Worm (Caenorhabditis elegans) whole organism, early embryonic: ENCODE data around the gene ZC239.6.
"Not testable (repeated sequence)": the region's sequence is repeated elsewhere in the genome, so short reads cannot be mapped to it uniquely, and the experiment has no call there.

Source experiments
- B0310.2 ChIP-seq: sonication (generic microtip); optimal IDR thresholded peaks from 2 replicates; lab custom pipeline; 2016; ENCODE audit warnings: mild to moderate bottlenecking, missing genetic modification characterization, missing compliant biosample characterization
- F13C5.2 ChIP-seq: sonication (generic microtip); optimal IDR thresholded peaks from 2 replicates; lab custom pipeline; 2017; ENCODE audit warnings: mild to moderate bottlenecking, missing genetic modification characterization, inconsistent platforms, missing compliant biosample characterization
- aly-1 ChIP-seq: sonication (generic microtip); optimal IDR thresholded peaks from 2 replicates; lab custom pipeline; 2016; ENCODE audit warnings: missing genetic modification characterization, missing compliant biosample characterization
- ama-1 ChIP-seq: fragments of 150-350 bp; optimal IDR thresholded peaks from 2 replicates; lab custom pipeline; 2014
- ceh-13 ChIP-seq: fragments of 200-800 bp; sonication (Bioruptor generic); optimal IDR thresholded peaks from 2 replicates; lab custom pipeline; 2018; ENCODE audit warnings: mild to moderate bottlenecking, missing genetic modification characterization, missing compliant biosample characterization
- ceh-36 ChIP-seq: sonication (generic microtip); optimal IDR thresholded peaks from 2 replicates; lab custom pipeline; 2016; ENCODE audit warnings: missing genetic modification characterization, inconsistent platforms, missing compliant biosample characterization
- ets-7 ChIP-seq: sonication (generic microtip); optimal IDR thresholded peaks from 2 replicates; lab custom pipeline; 2016; ENCODE audit warnings: missing genotype, missing genetic modification characterization, missing compliant biosample characterization
- flt-1 ChIP-seq: fragments of 200-800 bp; sonication (Bioruptor generic); IDR thresholded peaks from 2 replicates; pipeline ENCODE4 v1.3.6; 2022; ENCODE audit warnings: missing genetic modification characterization, missing compliant biosample characterization
- hmbx-1 ChIP-seq: sonication (generic microtip); optimal IDR thresholded peaks from 2 replicates; lab custom pipeline; 2016; ENCODE audit warnings: mild to moderate bottlenecking, missing genetic modification characterization, missing compliant biosample characterization
- hmg-4 ChIP-seq: fragments of 200-800 bp; sonication (Bioruptor generic); optimal IDR thresholded peaks from 2 replicates; lab custom pipeline; 2018; ENCODE audit warnings: mild to moderate bottlenecking, missing genetic modification characterization, missing compliant biosample characterization
- hnd-1 ChIP-seq: sonication (generic microtip); optimal IDR thresholded peaks from 2 replicates; lab custom pipeline; 2016; ENCODE audit warnings: missing genetic modification characterization, missing compliant biosample characterization
- pes-1 ChIP-seq: fragments of 200-800 bp; sonication (Bioruptor generic); IDR thresholded peaks from 2 replicates; pipeline ENCODE4 v1.3.6; 2022; ENCODE audit warnings: missing genetic modification reagents, missing genetic modification characterization, missing compliant biosample characterization
- scrt-1 ChIP-seq: fragments of 200-800 bp; sonication (Bioruptor generic); IDR thresholded peaks from 2 replicates; pipeline ENCODE4 v1.3.6; 2022; ENCODE audit warnings: missing genetic modification characterization, missing compliant biosample characterization
- sea-1 ChIP-seq: fragments of 200-800 bp; sonication (Bioruptor generic); conservative IDR thresholded peaks from 2 replicates; pipeline ENCODE4 v1.3.6; 2022; ENCODE audit warnings: missing genetic modification characterization, missing compliant biosample characterization
- tbx-11 ChIP-seq: fragments of 200-800 bp; sonication (Bioruptor generic); IDR thresholded peaks from 2 replicates; pipeline ENCODE4 v1.3.6; 2022; ENCODE audit warnings: missing genetic modification characterization, missing compliant biosample characterization
- tbx-37 ChIP-seq: fragments of 200-800 bp; sonication (Bioruptor generic); conservative IDR thresholded peaks from 2 replicates; pipeline ENCODE4 v1.3.6; 2022; ENCODE audit warnings: missing genetic modification reagents, missing genetic modification characterization, missing compliant biosample characterization
- tra-4 ChIP-seq: sonication (generic microtip); optimal IDR thresholded peaks from 2 replicates; lab custom pipeline; 2017; ENCODE audit warnings: missing genetic modification characterization, missing compliant biosample characterization

The ZC239.6 gene

ce11 chrII:3208679-3209078 is 752 bp upstream of the ZC239.6 start, which contains the start of gene sdz-35:
sdz-35 (minus strand) TSS chrII:3208779.
- no peak for TF ChIP-seq ets-7 (tag; lab: Kevin White, UChicago)

DNA sequence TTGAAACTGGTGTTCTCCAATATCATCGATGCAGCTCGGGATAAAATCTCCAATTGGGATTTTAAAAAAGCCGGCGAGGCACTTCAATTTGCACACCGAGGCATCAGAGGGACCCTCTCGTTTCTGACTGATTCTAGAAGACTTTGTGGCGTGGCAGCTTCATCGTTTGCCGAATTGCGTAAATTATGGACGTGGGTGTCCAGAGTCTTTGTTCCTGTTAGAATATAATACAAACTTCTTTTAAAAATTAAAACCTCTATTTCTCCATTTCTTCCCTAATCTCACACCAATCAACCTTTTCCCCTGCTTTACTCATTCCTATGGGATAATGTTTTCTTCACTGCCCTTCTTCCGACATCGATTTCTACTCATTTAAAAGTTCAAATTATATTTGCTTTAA is 934 bp downstream of the ZC239.6 start, which contains the start of gene ZC239.5:
Gene ZC239.5 (plus strand): TSS at position 301 of the 400 bp plus-strand sequence.
- no peak for TF ChIP-seq ceh-36
- no peak for TF ChIP-seq tra-4 (tag; lab: Kevin White, UChicago)
- no peak for TF ChIP-seq B0310.2 (tag; lab: Kevin White, UChicago)
- TF ChIP-seq F13C5.2 (tag; lab: Kevin White, UChicago): no peak
- no peak for TF ChIP-seq scrt-1 (GFP tag; lab: Robert Waterston, UW)
- no peak for TF ChIP-seq ama-1 (lab: Kevin White, UChicago)
- no peak for TF ChIP-seq ets-7 (tag; lab: Kevin White, UChicago)
- TF ChIP-seq hnd-1 (tag; lab: Kevin White, UChicago): no peak
- no peak for TF ChIP-seq pes-1 (GFP tag; lab: Robert Waterston, UW)
- TF ChIP-seq flt-1 (GFP tag; lab: Robert Waterston, UW): no peak
- TF ChIP-seq tbx-37 (GFP tag; lab: Robert Waterston, UW): no peak
- TF ChIP-seq aly-1 (tag; lab: Kevin White, UChicago): no peak
- TF ChIP-seq ceh-13 (GFP tag; lab: Kevin White, UChicago): no peak
- TF ChIP-seq hmg-4: no peak

- TF ChIP-seq tra-4 (tag; lab: Kevin White, UChicago) (no peak), hmbx-1 (tag; lab: Kevin White, UChicago) (no peak), scrt-1 (GFP tag; lab: Robert Waterston, UW) (no peak), ceh-13 (GFP tag; lab: Kevin White, UChicago) (no peak), ceh-36 (no peak), tbx-37 (GFP tag; lab: Robert Waterston, UW) (no peak), pes-1 (GFP tag; lab: Robert Waterston, UW) (no peak), ets-7 (tag; lab: Kevin White, UChicago) (no peak)
Measured at ce11 chrII:3213898-3214297, 4.5 kb downstream of the ZC239.6 start, which contains the start of gene ZC239.4. ZC239.4 (plus strand) TSS chrII:3214198.

ce11 chrII:3215762-3216161 is 6.3 kb downstream of the ZC239.6 start, which contains the start of gene ZC239.3:
ZC239.3 (plus strand) TSS chrII:3216062.
- not testable (repeated sequence) for TF ChIP-seq hmg-4; ama-1 (lab: Kevin White, UChicago); sea-1 (GFP tag; lab: Robert Waterston, UW)

DNA sequence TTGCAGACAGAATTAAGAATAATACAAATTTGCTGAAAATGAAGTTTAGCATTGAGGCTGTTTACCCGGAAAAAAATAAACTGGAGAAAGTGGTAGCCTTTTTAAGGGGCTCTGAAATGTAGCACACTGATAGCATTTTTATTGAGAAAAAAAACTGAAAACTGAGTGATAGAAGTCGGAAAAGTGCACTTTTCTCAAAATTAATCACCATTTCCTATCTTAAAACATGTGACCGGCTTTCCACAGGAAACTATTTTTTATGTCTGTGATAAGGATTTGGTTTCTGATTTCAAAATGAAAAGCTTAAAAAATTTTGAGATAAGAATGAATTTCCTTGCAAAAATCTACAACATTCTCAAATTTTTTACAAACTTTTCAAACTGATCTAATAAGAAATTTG is 11.3 kb downstream of the ZC239.6 start, which contains the start of gene ZC239.22:
Gene ZC239.22 (minus strand): TSS at position 101 of the 400 bp plus-strand sequence.
- TF ChIP-seq ets-7 (tag; lab: Kevin White, UChicago) (no peak), flt-1 (GFP tag; lab: Robert Waterston, UW) (no peak), ceh-36 (no peak), tra-4 (tag; lab: Kevin White, UChicago) (no peak), sea-1 (GFP tag; lab: Robert Waterston, UW) (no peak), ceh-13 (GFP tag; lab: Kevin White, UChicago) (no peak), tbx-11 (GFP tag; lab: Robert Waterston, UW) (no peak), aly-1 (tag; lab: Kevin White, UChicago) (no peak), B0310.2 (tag; lab: Kevin White, UChicago) (no peak), hmg-4 (no peak), pes-1 (GFP tag; lab: Robert Waterston, UW) (no peak), ama-1 (lab: Kevin White, UChicago) (no peak)

- TF ChIP-seq sea-1 (GFP tag; lab: Robert Waterston, UW) (no peak), ama-1 (lab: Kevin White, UChicago) (no peak), B0310.2 (tag; lab: Kevin White, UChicago) (no peak), aly-1 (tag; lab: Kevin White, UChicago) (no peak), hmbx-1 (tag; lab: Kevin White, UChicago) (no peak), tbx-37 (GFP tag; lab: Robert Waterston, UW) (no peak), scrt-1 (GFP tag; lab: Robert Waterston, UW) (no peak), hmg-4 (no peak), pes-1 (GFP tag; lab: Robert Waterston, UW) (no peak), tbx-11 (GFP tag; lab: Robert Waterston, UW) (no peak), flt-1 (GFP tag; lab: Robert Waterston, UW) (no peak), ets-7 (tag; lab: Kevin White, UChicago) (no peak), hnd-1 (tag; lab: Kevin White, UChicago) (no peak), ceh-13 (GFP tag; lab: Kevin White, UChicago) (no peak), tra-4 (tag; lab: Kevin White, UChicago) (no peak), ceh-36 (no peak), F13C5.2 (tag; lab: Kevin White, UChicago) (no peak)
Measured at ce11 chrII:3221730-3222129, 12.3 kb downstream of the ZC239.6 start, which contains the start of gene ZC239.14. ZC239.14 (minus strand) TSS chrII:3222034.

DNA sequence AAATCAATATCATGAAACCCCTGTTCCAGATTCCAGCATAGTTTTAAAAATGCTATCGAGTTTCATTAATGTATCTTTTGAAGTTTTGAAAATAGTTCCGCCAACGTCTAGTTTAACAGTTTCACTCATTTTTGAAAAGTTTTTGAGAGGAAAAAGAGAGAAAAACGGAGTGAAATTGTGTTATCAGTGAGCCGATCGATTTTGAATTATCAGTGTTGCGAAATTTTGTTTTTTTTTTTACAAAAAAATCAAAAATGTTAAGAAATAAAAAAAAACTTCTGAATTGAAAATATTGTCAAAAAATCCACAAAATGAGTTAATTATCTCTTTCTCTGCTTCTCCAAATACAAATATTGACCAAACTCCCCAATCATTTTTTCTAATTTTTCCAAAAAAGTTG is 13.3 kb downstream of the ZC239.6 start, which contains the start of gene ZC239.13:
Gene ZC239.13 (minus strand): TSS at position 154 of the 400 bp plus-strand sequence.
- no peak for TF ChIP-seq B0310.2 (tag; lab: Kevin White, UChicago)

- no peak for TF ChIP-seq tra-4 (tag; lab: Kevin White, UChicago)
- TF ChIP-seq hnd-1 (tag; lab: Kevin White, UChicago): no peak
- no peak for TF ChIP-seq tbx-11 (GFP tag; lab: Robert Waterston, UW)
- TF ChIP-seq scrt-1 (GFP tag; lab: Robert Waterston, UW): no peak
- TF ChIP-seq sea-1 (GFP tag; lab: Robert Waterston, UW): no peak
- TF ChIP-seq B0310.2 (tag; lab: Kevin White, UChicago): no peak
- TF ChIP-seq hmg-4: no peak
- no peak for TF ChIP-seq ets-7 (tag; lab: Kevin White, UChicago)
- no peak for TF ChIP-seq ceh-36
- no peak for TF ChIP-seq ceh-13 (GFP tag; lab: Kevin White, UChicago)
- TF ChIP-seq flt-1 (GFP tag; lab: Robert Waterston, UW): no peak
- no peak for TF ChIP-seq tbx-37 (GFP tag; lab: Robert Waterston, UW)
Measured at ce11 chrII:3224631-3225030, 15.2 kb downstream of the ZC239.6 start, which contains the start of gene ZC239.15. ZC239.15 (minus strand) TSS chrII:3224731.
